Fruit fly (Drosophila melanogaster): ENCODE data around the gene Pex19.

The Pex19 gene

dm6 chr2L:12046856-12047230, 44.8 kb upstream of the Pex19 start (continued):
- TF ChIP-seq chm (GFP tag; IDR thresholded peaks at IDR 0.05) (no peak), sc (optimal IDR thresholded peaks at IDR 0.05) (no peak), sc (GFP tag; optimal IDR thresholded peaks at IDR 0.05) (no peak), CG9876 (GFP tag; optimal IDR thresholded peaks at IDR 0.05) (no peak), knrl (GFP tag; IDR thresholded peaks at IDR 0.05; ENCODE audit: partially characterized antibody) (no peak), mirr (GFP tag; optimal IDR thresholded peaks at IDR 0.05) (peak; percentile 42)

- TF ChIP-seq pros (GFP tag; optimal IDR thresholded peaks at IDR 0.05) (no peak), Hr3 (GFP tag; optimal IDR thresholded peaks at IDR 0.05) (no peak), CG16815 (GFP tag; optimal IDR thresholded peaks at IDR 0.05) (no peak), crol (GFP tag; IDR thresholded peaks at IDR 0.05) (no peak), ken (GFP tag; IDR thresholded peaks at IDR 0.05) (no peak), Hand (GFP tag; optimal IDR thresholded peaks at IDR 0.05) (no peak), Bdp1 (GFP tag; optimal IDR thresholded peaks at IDR 0.05) (no peak), Myb (GFP tag; optimal IDR thresholded peaks at IDR 0.05) (peak; percentile 85), CG18011 (GFP tag; optimal IDR thresholded peaks at IDR 0.05) (no peak), dm (GFP tag; optimal IDR thresholded peaks at IDR 0.05) (no peak), CG3065 (GFP tag; optimal IDR thresholded peaks at IDR 0.05) (no peak), dmrt99B (tag; optimal IDR thresholded peaks at IDR 0.05) (no peak), CG13424 (tag; optimal IDR thresholded peaks at IDR 0.05) (no peak), exex (tag; optimal IDR thresholded peaks at IDR 0.05) (no peak), mld (GFP tag; IDR thresholded peaks at IDR 0.05; ENCODE audit: partially characterized antibody) (no peak), p53 (GFP tag; optimal IDR thresholded peaks at IDR 0.05) (no peak), YL-1 (GFP tag; optimal IDR thresholded peaks at IDR 0.05) (peak; percentile 14), vvl (GFP tag; IDR thresholded peaks at IDR 0.05) (no peak), CG15073 (GFP tag; optimal IDR thresholded peaks at IDR 0.05) (no peak), lilli (GFP tag; optimal IDR thresholded peaks at IDR 0.05) (no peak), cato (GFP tag; optimal IDR thresholded peaks at IDR 0.05; ENCODE audit: borderline replicate concordance) (no peak), sisA (GFP tag; IDR thresholded peaks at IDR 0.05) (no peak), CG12942 (GFP tag; optimal IDR thresholded peaks at IDR 0.05) (no peak), MBD-R2 (GFP tag; IDR thresholded peaks at IDR 0.05) (peak; percentile 66; the same call in 1 of the 2 replicates), Bgb (GFP tag; IDR thresholded peaks at IDR 0.05; ENCODE audit: partially characterized antibody) (0 out of 2 replicates have a peak, but pooled peaks have one; percentile 15), ara (GFP tag; IDR thresholded peaks at IDR 0.05) (no peak), emc (GFP tag; optimal IDR thresholded peaks at IDR 0.05) (no peak), Dp (GFP tag; optimal IDR thresholded peaks at IDR 0.05) (peak; percentile 35), CG10274 (GFP tag; optimal IDR thresholded peaks at IDR 0.05) (no peak), stwl (tag; optimal IDR thresholded peaks at IDR 0.05) (peak; percentile 35), Dip3 (GFP tag; optimal IDR thresholded peaks at IDR 0.05) (no peak), CG9797 (GFP tag; optimal IDR thresholded peaks at IDR 0.05) (peak; percentile 66), CG14710 (tag; optimal IDR thresholded peaks at IDR 0.05) (peak; percentile 36), E2f2 (GFP tag; IDR thresholded peaks at IDR 0.05) (peak; percentile 19; the same call in 1 of the 2 replicates), CG2116 (GFP tag; optimal IDR thresholded peaks at IDR 0.05) (peak; percentile 1), crp (GFP tag; optimal IDR thresholded peaks at IDR 0.05) (peak; percentile 59 to 91), CG10267 (tag; optimal IDR thresholded peaks at IDR 0.05) (peak; percentile 18), CG1603 (tag; optimal IDR thresholded peaks at IDR 0.05) (no peak), Atf6 (GFP tag; IDR thresholded peaks at IDR 0.05) (no peak), CG13287 (GFP tag; IDR thresholded peaks at IDR 0.05; ENCODE audit: partially characterized antibody) (peak; percentile 47), Dll (GFP tag; IDR thresholded peaks at IDR 0.05; ENCODE audit: partially characterized antibody) (peak; percentile 19; the same call in 1 of the 4 replicates), BtbVII (GFP tag; optimal IDR thresholded peaks at IDR 0.05) (no peak), CG12219 (GFP tag; optimal IDR thresholded peaks at IDR 0.05) (no peak), CG7987 (GFP tag; optimal IDR thresholded peaks at IDR 0.05) (no peak)
Observed at dm6 chr2L:12048723-12049122, 42.9 kb upstream of the Pex19 start, which contains the start of gene Plzf. Gene Plzf, minus strand, starts transcription at chr2L:12048918.

Measured in whole organism, embryonic.